Fruit fly (Drosophila melanogaster) whole organism: ENCODE data around the gene CG9673.

Experiments
- CG8478 ChIP-seq: fragments of >200 bp; optimal IDR thresholded peaks from 2 replicates; lab custom pipeline; 2018; ENCODE audit warnings: inconsistent platforms
- Dll ChIP-seq: fragments of >200 bp; optimal IDR thresholded peaks from 2 replicates; lab custom pipeline; 2017
- EcR ChIP-seq, 2 experiments: fragments of >200 bp; optimal IDR thresholded peaks; 2 replicates each; lab custom pipeline; 2017; ENCODE audit warnings: missing biosample characterization in 2 of 2, missing genetic modification characterization in 2 of 2, missing genetic modification reagents in 2 of 2
- pan ChIP-seq: fragments of >200 bp; optimal IDR thresholded peaks from 2 replicates; lab custom pipeline; 2017
- psq ChIP-seq: fragments of >200 bp; optimal IDR thresholded peaks from 2 replicates; lab custom pipeline; 2017
- usp ChIP-seq: fragments of >200 bp; optimal IDR thresholded peaks from 2 replicates; lab custom pipeline; 2017; ENCODE audit warnings: missing biosample characterization, missing genetic modification characterization, mixed read lengths

Gene CG9673

DNA sequence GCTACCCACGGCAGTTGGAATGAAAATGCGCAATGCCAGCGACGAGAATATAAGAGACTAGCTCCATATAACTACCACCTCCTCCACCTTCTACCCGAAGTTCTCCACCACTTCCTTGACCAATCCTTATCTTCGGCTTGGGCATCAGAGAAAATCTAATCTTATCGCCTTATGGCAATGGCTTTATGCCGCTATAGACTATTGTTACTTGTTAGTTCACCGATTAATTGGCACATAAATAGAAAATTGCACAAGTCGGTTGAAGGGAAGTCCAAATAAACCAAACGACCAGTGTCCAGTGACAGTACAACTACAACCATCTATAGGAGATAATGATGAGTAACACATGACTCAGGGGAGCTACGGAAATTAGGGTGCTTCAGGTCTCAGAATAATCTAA lies 1.7 kb downstream of the CG9673 start, which contains the start of gene sphe:
TSS of gene sphe (minus strand) at position 32 of the 400 bp plus-strand sequence.
- TF ChIP-seq Dll (no peak), CG8478 (lab: Kevin White, UChicago) (no peak), psq (lab: Kevin White, UChicago) (no peak), pan (lab: Kevin White, UChicago) (no peak), usp (no peak), EcR (GFP tag; optimal IDR thresholded peaks at IDR 0.05; lab: Kevin White, UChicago) (no peak)

DNA sequence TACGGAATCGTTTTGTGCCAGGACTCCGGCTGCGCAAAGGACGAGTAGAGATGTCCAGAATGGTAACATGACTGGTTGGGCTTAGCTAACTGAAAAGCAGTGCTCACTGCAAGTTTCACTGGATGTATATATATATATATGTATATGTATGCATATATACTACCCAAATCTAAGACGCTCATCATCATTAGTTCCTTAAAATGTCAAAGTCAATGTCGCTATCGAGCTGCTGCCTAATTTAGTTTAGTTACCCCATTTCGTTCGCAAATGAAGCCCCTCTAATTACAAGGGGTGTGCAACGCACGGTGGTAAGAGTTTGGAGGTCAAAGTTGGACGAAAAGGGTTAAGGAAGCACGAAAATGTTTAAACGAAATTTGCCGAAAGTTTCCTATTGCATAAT lies 3.6 kb downstream of the CG9673 start, which contains the start of gene CG9676:
TSS of gene CG9676 (minus strand) at position 101 of the 400 bp plus-strand sequence.
- TF ChIP-seq EcR (GFP tag; optimal IDR thresholded peaks at IDR 0.05; lab: Kevin White, UChicago) (no peak), usp (no peak), CG8478 (lab: Kevin White, UChicago) (no peak), psq (lab: Kevin White, UChicago) (no peak), pan (lab: Kevin White, UChicago) (no peak), Dll (no peak)

DNA sequence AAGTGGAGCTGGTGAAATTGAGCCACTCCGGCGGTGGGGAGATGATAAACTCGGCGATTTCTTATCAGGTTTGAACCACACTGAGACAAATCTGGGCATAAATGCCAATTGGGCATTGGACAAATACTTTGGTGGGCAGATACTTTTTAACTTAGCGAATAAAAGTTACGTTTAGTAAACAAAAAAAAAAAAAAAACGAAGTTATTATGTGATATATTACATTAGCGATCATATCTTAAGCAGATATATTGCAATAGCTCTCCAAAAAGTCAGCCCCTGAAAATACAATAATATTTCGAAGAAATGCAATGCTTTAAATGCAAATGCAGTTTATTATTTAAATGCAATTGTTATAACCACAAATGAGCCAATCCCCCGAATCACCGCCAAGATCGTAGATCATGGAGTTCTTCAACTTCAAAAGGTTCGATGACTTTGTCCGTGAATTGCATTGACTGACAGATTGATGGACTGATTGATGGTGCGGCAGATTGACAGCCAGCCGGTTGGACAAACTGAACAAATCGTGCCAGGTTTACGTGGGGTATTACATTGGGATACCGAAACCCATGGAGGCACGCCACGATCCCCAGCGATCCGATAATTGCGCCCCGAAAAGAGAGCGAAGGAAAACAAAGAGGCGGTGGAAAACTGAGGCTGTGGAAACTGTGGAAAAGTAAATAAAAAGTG lies 5.7 kb downstream of the CG9673 start:
- TF ChIP-seq EcR (GFP tag; optimal IDR thresholded peaks at IDR 0.05; lab: Kevin White, UChicago), result no peak
- TF ChIP-seq usp, result no peak
- TF ChIP-seq CG8478 (lab: Kevin White, UChicago), result no peak
- no peak for TF ChIP-seq psq (lab: Kevin White, UChicago)
- TF ChIP-seq Dll, result no peak
- no peak for TF ChIP-seq pan (lab: Kevin White, UChicago)

DNA sequence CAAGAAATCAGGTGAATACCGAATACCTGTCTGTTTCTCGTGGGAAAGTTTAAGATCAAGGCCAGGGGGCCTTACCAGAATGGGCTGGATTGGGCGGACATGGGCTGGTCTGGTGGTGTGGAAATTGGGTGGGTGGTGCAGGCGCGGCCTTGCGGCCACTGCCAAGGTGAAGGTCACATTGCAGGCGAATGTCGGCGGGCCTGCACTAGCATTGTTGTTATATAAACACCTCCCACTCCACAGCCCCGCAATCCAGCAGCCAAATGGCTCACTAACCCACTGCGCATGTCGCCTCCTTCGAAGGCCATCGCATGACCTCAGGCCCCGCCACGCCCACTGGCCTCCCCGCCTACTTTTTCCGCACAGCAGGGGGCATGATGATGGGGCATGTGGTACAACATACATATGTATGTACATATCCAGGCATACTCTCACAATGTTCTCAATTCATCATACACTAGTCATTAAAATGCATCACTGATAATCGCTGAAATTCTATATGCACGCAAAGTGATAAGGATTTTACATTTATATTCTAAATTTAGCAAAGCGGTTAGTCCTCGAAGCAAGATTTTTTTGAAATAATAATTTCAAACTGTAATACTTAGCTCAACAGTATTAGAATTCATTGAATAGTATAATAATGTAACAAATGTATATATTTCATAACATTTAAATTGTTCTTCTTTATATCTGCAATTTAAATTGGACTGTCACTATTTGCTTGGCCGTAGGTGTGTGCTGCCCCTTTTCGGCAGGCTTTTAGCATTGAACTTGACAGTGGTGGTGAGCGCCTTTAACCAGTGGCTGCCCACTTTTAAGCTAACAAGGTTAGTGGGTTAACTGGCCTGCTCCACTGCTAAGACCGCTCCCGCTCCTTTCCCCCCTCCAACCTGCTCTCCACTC lies 6.8 kb downstream of the CG9673 start:
- no peak for TF ChIP-seq usp
- no peak for TF ChIP-seq pan (lab: Kevin White, UChicago)
- TF ChIP-seq psq (lab: Kevin White, UChicago), result no peak
- TF ChIP-seq Dll, result no peak

DNA sequence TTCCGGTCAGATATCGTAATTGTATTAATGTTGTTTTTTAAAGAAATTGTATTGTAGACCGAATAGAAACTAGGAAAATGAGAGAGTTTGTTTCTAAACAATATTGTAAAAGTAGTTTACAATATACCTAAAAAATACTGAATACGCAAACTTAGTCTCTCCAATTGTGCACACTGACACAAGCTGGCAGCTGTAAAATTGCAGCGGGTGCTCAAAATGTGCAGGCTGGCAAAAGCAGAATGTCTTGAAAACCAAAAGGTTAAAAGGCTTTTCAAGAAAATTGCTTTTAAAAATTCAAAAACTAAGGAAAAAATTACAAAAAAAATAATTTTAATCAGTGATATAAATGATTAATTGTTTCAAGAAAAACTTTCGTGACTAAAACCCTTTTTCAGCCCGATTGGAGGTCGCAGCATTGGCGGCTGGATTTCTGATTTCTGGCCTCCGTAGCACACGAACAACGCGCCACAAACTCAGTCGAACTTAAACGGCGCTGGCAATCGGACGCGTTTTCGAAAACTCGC lies 8.0 kb downstream of the CG9673 start, which contains the start of gene CG4678:
TSS of gene CG4678 (plus strand) at position 474 of the 524 bp plus-strand sequence.
- TF ChIP-seq EcR (GFP tag; optimal IDR thresholded peaks at IDR 0.05; lab: Kevin White, UChicago) (no peak), usp (no peak), psq (lab: Kevin White, UChicago) (no peak), Dll (no peak), CG8478 (lab: Kevin White, UChicago) (no peak), pan (lab: Kevin White, UChicago) (no peak)

DNA sequence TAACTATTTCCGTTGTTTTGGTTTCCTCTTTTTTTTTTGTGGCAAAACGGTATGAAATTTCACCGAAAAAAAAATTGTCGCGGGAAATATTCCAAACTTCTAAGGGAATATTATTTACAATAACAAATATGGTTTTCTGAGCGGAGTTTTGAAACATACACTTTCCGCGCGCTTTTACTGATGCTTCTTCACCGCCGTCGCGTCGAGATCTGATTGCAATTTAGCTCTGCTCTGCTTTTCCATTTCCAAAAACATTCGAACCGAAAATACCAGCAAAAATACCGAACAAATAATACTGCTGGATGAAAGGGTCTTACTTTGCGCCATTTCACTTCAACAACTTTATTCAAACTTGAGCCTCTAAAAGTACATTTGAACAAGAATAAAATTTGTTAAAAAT lies 8.7 kb downstream of the CG9673 start, which contains the start of gene Septin4:
TSS of gene Septin4 (minus strand) at position 215 of the 400 bp plus-strand sequence.
- TF ChIP-seq CG8478 (lab: Kevin White, UChicago) (no peak), Dll (no peak), psq (lab: Kevin White, UChicago) (no peak), pan (lab: Kevin White, UChicago) (no peak), EcR (GFP tag; optimal IDR thresholded peaks at IDR 0.05; lab: Kevin White, UChicago) (no peak), usp (no peak)

DNA sequence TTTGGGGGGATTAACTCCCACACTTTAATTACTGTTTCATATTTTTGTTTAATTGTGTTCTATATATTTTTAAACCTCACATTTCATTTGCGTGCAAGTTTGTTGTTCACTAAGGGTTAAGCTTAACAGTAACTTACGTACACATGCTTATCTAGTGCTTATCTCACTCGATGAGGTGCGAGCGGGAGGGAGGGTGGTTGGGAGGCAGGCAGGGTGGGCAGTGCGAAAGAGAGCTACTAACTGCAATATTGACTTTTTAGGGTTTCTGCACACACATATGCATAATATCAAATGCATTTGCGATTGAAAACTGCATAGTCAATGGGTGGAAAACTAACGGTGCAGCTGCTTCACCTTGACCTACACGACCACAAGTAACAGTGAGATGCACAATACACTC lies 9.2 kb downstream of the CG9673 start:
- no peak for TF ChIP-seq usp
- TF ChIP-seq CG8478 (lab: Kevin White, UChicago), result no peak
- no peak for TF ChIP-seq pan (lab: Kevin White, UChicago)
- TF ChIP-seq Dll, result no peak
- no peak for TF ChIP-seq EcR (GFP tag; optimal IDR thresholded peaks at IDR 0.05; lab: Kevin White, UChicago)
- TF ChIP-seq psq (lab: Kevin White, UChicago), result no peak

DNA sequence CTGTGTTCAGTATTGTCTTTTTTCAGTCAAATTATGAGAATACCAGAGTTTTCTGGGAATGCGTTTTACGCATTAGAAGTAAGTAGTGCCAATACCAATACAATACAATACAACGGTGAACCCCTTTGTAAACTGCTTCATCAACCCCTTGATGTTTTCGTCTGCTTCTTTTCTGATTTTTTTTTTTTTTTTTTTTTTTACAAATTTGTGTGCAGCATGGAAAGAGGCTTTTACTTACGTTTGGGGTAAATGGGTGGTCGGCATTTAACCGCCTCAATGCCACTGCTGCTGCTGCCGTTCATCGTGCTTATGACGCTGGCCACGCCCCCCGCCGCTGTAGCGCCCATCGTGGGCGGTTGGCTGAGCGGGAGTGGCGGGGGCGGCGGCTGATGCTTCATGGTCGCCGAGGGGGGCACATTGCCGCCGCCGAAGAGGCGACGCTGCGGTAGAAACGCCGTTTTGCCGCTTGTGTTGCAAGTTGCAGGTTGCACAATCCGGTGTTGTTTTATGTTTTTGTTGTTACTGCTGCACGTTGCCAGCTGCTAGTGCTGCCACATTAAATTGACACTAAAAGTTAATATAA lies 9.8 kb downstream of the CG9673 start:
- TF ChIP-seq Dll (no peak), EcR (GFP tag; optimal IDR thresholded peaks at IDR 0.05; lab: Kevin White, UChicago) (no peak), psq (lab: Kevin White, UChicago) (no peak), pan (lab: Kevin White, UChicago) (no peak), usp (no peak), CG8478 (lab: Kevin White, UChicago) (no peak)

DNA sequence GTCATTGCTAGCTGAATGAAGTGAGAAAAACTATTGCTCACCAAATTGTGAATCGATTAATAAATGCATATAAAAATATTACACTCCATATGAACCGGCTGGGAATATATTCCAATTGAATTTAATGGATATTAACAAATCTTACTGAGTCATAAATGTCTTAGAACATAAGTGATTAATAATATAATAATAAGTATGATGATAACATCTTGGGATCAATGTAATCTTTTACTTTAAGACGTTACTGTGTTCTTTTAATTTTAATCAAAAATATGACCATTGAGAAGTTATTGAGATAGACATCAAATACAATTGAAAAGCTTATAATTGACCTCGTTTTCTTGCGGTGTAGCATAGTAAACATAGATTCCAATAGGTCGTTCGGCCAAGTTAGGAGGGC lies 11.4 kb downstream of the CG9673 start:
- TF ChIP-seq Dll, result no peak
- no peak for TF ChIP-seq psq (lab: Kevin White, UChicago)
- no peak for TF ChIP-seq pan (lab: Kevin White, UChicago)
- no peak for TF ChIP-seq CG8478 (lab: Kevin White, UChicago)
- no peak for TF ChIP-seq EcR (GFP tag; optimal IDR thresholded peaks at IDR 0.05; lab: Kevin White, UChicago)
- no peak for TF ChIP-seq usp

DNA sequence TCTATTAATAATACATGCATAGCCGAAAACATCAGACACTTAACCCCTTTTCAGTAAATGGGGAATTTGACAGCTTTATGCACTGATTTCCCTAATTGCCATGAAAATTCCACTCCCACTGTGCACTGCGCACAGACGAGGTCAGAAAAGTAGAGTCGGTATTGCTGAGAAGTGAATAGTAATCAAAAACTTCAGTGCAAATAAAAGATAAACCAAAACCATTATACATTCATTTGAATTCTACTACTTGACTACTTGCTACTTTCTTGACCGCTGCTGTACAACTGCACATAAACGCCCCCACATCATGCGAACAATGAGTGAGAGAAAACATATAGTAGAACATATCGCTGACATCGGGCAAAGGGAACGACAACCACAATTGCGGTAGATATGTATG lies 12.2 kb downstream of the CG9673 start:
- TF ChIP-seq CG8478 (lab: Kevin White, UChicago), result no peak

DNA sequence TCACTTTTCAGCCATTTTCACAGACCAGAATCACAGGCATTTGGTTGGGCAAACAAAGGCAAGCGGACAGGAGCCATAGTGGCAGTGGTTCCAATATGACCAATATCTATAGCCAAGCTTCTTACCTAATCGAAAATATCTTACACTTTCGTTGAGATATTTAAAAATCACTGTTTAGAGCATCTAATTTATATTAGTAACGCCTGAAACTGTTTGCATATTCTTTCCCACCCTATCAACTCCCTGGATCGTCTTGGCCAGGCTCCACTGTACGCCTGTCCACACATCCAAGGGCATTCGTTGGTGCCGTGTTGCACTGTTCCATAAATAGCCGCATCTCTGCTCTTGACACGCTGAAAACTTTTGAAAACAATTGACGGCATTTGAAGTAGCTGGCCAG lies 13.2 kb downstream of the CG9673 start:
- TF ChIP-seq EcR (GFP tag; optimal IDR thresholded peaks at IDR 0.05; lab: Kevin White, UChicago), result no peak

DNA sequence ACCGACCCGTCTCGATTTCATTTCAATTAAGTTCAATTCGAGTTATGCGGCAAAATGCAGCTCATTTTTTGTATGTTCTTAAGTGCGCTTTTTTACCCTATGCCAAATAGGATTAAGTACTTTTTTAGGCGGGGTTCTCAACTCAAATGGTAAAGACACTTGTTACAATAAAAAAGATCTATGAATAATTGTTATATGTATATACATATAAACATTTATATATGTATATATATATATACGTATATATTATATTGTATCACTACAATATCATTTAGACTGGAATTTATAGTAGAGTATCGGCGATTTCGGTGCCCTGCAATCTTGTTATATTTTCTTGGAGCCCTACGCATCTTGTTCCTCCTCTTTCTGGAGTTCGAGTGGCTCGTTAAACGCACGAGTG lies 13.7 kb downstream of the CG9673 start:
- TF ChIP-seq pan (lab: Kevin White, UChicago), result no peak
- no peak for TF ChIP-seq EcR (GFP tag; optimal IDR thresholded peaks at IDR 0.05; lab: Kevin White, UChicago)
